Worm (Caenorhabditis elegans) whole organism, mixed stage, embryonic: ENCODE data around the gene C15F1.2.

Experiments
- ces-1 ChIP-seq: fragments of 150-350 bp; optimal IDR thresholded peaks from 2 replicates; lab custom pipeline; 2014; ENCODE audit warnings: missing biosample characterization, missing genetic modification reagents, missing genetic modification characterization
- elt-3 ChIP-seq: fragments of 150-350 bp; optimal IDR thresholded peaks from 2 replicates; lab custom pipeline; 2014; ENCODE audit warnings: missing biosample characterization, missing genetic modification characterization
- lsy-2 ChIP-seq: fragments of 150-350 bp; optimal IDR thresholded peaks from 2 replicates; lab custom pipeline; 2014; ENCODE audit warnings: missing biosample characterization, missing genetic modification characterization
- mab-5 ChIP-seq: fragments of 150-350 bp; optimal IDR thresholded peaks from 2 replicates; lab custom pipeline; 2014; ENCODE audit warnings: missing biosample characterization, missing genetic modification characterization
- mls-2 ChIP-seq: sonication (generic microtip); optimal IDR thresholded peaks from 2 replicates; lab custom pipeline; 2016; ENCODE audit warnings: mild to moderate bottlenecking, missing genetic modification characterization, moderate library complexity, missing compliant biosample characterization
- nhr-12 ChIP-seq: fragments of 150-350 bp; optimal IDR thresholded peaks from 2 replicates; lab custom pipeline; 2014; ENCODE audit warnings: missing biosample characterization, missing genetic modification characterization
- nhr-2 ChIP-seq: fragments of 150-350 bp; optimal IDR thresholded peaks from 2 replicates; lab custom pipeline; 2014; ENCODE audit warnings: missing biosample characterization, missing genetic modification characterization
- nhr-237 ChIP-seq: fragments of 150-350 bp; optimal IDR thresholded peaks from 2 replicates; lab custom pipeline; 2014; ENCODE audit warnings: missing biosample characterization, missing genetic modification characterization
- pha-4 ChIP-seq: fragments of 150-350 bp; optimal IDR thresholded peaks from 2 replicates; lab custom pipeline; 2018; ENCODE audit warnings: missing biosample characterization, missing genetic modification reagents, missing genetic modification characterization
- snpc-4 ChIP-seq: fragments of 150-350 bp; optimal IDR thresholded peaks from 2 replicates; lab custom pipeline; 2014; ENCODE audit warnings: missing biosample characterization, missing genetic modification characterization
- unc-62 ChIP-seq: fragments of 150-350 bp; optimal IDR thresholded peaks from 2 replicates; lab custom pipeline; 2014; ENCODE audit warnings: missing biosample characterization, missing genetic modification reagents, missing genetic modification characterization
- ztf-11 ChIP-seq: fragments of 150-350 bp; optimal IDR thresholded peaks from 2 replicates; lab custom pipeline; 2014; ENCODE audit warnings: missing biosample characterization, missing genetic modification characterization

- TF ChIP-seq nhr-237 (tag; lab: Kevin White, UChicago) (no peak), unc-62 (GFP tag; lab: Kevin White, UChicago) (peak; percentile 32), lsy-2 (tag; lab: Kevin White, UChicago) (no peak), nhr-12 (tag; lab: Kevin White, UChicago) (no peak), snpc-4 (no peak), ztf-11 (tag; lab: Kevin White, UChicago) (no peak), pha-4 (tag; lab: Kevin White, UChicago) (no peak), elt-3 (tag; lab: Kevin White, UChicago) (no peak), nhr-2 (tag; lab: Kevin White, UChicago) (no peak), ces-1 (GFP tag; lab: Kevin White, UChicago) (peak; percentile 40), mab-5 (no peak), mls-2 (tag; lab: Kevin White, UChicago) (peak; percentile 10)
Observed at ce11 chrII:6935975-6936374, 43.8 kb upstream of the C15F1.2 start.
